Worm (Caenorhabditis elegans): Measurements from ENCODE around the gene K02D3.1.

The K02D3.1 gene

DNA sequence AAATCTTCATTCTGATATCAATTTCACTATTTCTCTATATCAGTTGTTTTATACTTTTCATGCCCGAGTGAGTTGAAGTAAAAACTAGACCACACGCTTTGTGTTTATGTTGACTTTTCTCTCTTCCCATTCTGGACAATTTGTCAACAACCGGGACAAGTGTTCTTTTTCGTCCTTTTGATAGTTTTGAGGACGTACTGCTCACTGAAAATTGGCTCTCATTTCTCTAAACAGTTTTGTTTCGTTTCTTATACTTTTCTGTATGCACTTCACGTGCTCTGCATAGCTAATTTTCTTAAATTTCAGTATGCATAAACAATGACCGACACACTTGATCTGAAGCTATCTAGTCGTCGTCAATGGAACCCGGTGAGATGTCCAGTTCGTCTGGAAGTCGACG, 19.1 kb upstream of the K02D3.1 start, which contains the start of gene adm-2:
Gene adm-2, plus strand, starts transcription at position 301 of the 400 bp plus-strand sequence.
- TF ChIP-seq lsy-12 (tag; optimal IDR thresholded peaks at IDR 0.05): no peak
- TF ChIP-seq pha-4 (tag; optimal IDR thresholded peaks at IDR 0.05): peak; percentile 85
- no peak for TF ChIP-seq unc-62 (GFP tag; optimal IDR thresholded peaks at IDR 0.05)
- no peak for TF ChIP-seq nhr-67 (tag; optimal IDR thresholded peaks at IDR 0.05)
- TF ChIP-seq egl-27 (tag; optimal IDR thresholded peaks at IDR 0.05): no peak
- TF ChIP-seq nhr-76 (tag; optimal IDR thresholded peaks at IDR 0.05): no peak

DNA sequence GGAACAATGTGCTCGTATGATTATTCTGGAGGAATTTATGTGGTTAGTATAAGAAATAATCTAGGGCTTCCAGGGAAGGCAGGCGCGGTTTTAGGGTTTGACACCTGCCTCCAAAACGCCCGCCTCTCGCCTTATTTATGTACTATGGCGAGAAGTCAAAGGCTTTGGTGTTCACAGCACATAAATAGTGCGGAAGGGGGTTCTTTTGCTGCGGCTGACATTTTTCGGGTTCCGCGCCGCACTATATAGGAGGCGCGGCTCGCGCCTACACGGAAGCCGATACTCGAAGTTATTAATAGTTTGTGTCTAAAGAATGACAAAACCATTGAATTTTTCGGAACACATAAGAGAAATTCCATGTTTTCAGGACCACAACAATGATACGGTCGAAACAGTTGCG, 16.4 kb upstream of the K02D3.1 start:
- TF ChIP-seq snpc-4 (tag; optimal IDR thresholded peaks at IDR 0.05) (peak; percentile 60), pha-4 (tag; optimal IDR thresholded peaks at IDR 0.05) (no peak)

DNA sequence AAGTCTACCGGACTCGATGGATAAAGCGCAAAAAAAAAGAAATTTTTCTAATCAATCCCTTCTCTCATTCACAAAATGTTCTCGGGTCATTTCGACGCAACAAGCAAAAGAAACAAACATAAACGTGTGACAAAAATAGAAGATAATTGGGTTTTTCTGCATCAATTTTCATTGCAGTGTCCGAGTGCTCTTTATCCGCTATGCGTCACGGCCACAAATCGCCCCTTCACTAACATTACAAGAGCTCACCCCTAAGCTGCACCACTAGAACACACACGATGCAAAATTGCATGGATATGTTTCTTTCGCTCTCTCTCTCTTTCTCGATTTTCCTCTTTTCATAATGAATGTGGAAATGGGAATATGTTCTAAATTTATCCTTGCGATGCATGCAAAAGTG, 10.6 kb upstream of the K02D3.1 start:
- TF ChIP-seq egl-27 (tag; optimal IDR thresholded peaks at IDR 0.05) (no peak), ztf-11 (tag; optimal IDR thresholded peaks at IDR 0.05) (no peak), lsy-12 (tag; optimal IDR thresholded peaks at IDR 0.05) (no peak), ZK546.5 (tag; optimal IDR thresholded peaks at IDR 0.05) (no peak), lin-15B (tag; optimal IDR thresholded peaks at IDR 0.05) (no peak), pqm-1 (tag; optimal IDR thresholded peaks at IDR 0.05) (no peak), lin-39 (tag; optimal IDR thresholded peaks at IDR 0.05) (no peak), skn-1 (tag; optimal IDR thresholded peaks at IDR 0.05) (no peak), ama-1 (optimal IDR thresholded peaks at IDR 0.05) (no peak), unc-62 (GFP tag; optimal IDR thresholded peaks at IDR 0.05) (no peak), elt-1 (tag; optimal IDR thresholded peaks at IDR 0.05) (no peak), R02D3.7 (tag; optimal IDR thresholded peaks at IDR 0.05) (no peak), egl-5 (tag; optimal IDR thresholded peaks at IDR 0.05) (no peak), snpc-4 (tag; optimal IDR thresholded peaks at IDR 0.05) (no peak), eor-1 (tag; optimal IDR thresholded peaks at IDR 0.05) (no peak)

DNA sequence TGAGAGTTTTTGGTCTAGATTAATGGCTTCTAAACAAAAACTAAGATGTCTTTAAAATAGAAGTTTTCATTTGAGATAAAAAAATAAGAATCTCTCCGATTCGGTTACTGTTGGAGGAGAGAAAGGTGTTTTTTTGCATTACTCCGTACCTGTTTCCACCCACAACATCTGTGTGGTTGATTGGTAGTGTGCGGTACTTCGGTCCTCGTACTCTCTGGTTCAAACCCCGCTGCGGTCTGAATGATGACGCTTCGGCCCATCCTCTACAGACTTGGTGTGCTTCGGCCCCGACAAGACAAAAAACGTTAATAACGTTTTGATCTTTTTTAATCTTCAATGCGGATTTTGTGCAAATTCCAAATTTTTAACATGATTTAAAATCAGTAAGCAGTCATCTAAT, 9.2 kb upstream of the K02D3.1 start:
- no peak for TF ChIP-seq daf-12 (tag; optimal IDR thresholded peaks at IDR 0.05)
- TF ChIP-seq unc-62 (GFP tag; optimal IDR thresholded peaks at IDR 0.05): no peak
- TF ChIP-seq nhr-12 (tag; optimal IDR thresholded peaks at IDR 0.05): no peak
- TF ChIP-seq nhr-25 (tag; optimal IDR thresholded peaks at IDR 0.05): no peak
- no peak for TF ChIP-seq ztf-11 (tag; optimal IDR thresholded peaks at IDR 0.05)
- TF ChIP-seq lin-39 (tag; optimal IDR thresholded peaks at IDR 0.05): no peak
- no peak for TF ChIP-seq ceh-28 (tag; optimal IDR thresholded peaks at IDR 0.05)
- TF ChIP-seq lsy-12 (tag; optimal IDR thresholded peaks at IDR 0.05): no peak
- no peak for TF ChIP-seq nhr-23 (tag; optimal IDR thresholded peaks at IDR 0.05)
- no peak for TF ChIP-seq pha-4 (tag; optimal IDR thresholded peaks at IDR 0.05)
- TF ChIP-seq skn-1 (tag; optimal IDR thresholded peaks at IDR 0.05): no peak
- no peak for TF ChIP-seq nhr-28 (tag; optimal IDR thresholded peaks at IDR 0.05)
- TF ChIP-seq ama-1 (optimal IDR thresholded peaks at IDR 0.05): no peak
- TF ChIP-seq tbx-2 (tag; optimal IDR thresholded peaks at IDR 0.05): no peak
- TF ChIP-seq R02D3.7 (tag; optimal IDR thresholded peaks at IDR 0.05): no peak
- no peak for TF ChIP-seq elt-1 (tag; optimal IDR thresholded peaks at IDR 0.05)
- no peak for TF ChIP-seq egl-5 (tag; optimal IDR thresholded peaks at IDR 0.05)
- no peak for TF ChIP-seq lin-15B (tag; optimal IDR thresholded peaks at IDR 0.05)
- no peak for TF ChIP-seq elt-3 (tag; optimal IDR thresholded peaks at IDR 0.05)
- TF ChIP-seq nfya-1 (tag; optimal IDR thresholded peaks at IDR 0.05; ENCODE audit: insufficient read depth): no peak

DNA sequence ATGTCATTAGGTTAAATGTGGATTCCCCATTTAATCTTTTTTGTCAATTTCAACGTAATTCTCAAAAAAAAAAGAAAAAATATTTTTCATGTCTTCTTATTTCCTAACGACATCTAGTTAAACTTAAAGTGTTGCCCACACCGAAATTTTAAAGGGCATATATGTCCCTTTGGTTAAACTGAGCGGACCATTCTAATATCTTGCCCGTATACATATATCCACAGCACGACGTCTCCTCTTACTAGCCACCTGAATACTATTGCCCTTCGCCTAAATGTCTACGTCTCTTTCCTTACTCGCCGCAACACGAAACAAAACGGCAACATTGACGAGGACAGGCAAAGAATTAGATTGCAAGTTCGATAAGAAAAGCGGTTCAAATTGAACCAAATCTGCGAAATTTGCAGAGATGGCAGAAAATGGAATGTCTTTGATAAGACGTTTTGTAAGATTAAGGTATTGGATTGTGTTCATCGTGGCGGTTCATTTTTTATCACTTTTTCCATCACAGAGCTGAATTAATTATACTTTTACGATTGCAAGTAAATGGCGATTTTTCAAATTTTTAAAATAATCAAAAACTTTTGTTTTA, 6.0 kb upstream of the K02D3.1 start:
- peak; percentile 99 for TF ChIP-seq fkh-10 (GFP tag; optimal IDR thresholded peaks at IDR 0.05)
- peak; percentile 99 for TF ChIP-seq tbx-2 (tag; optimal IDR thresholded peaks at IDR 0.05)
- TF ChIP-seq elt-3 (tag; optimal IDR thresholded peaks at IDR 0.05): peak; percentile 85 to 99 (median 94)
- peak; percentile 99 for TF ChIP-seq nhr-43 (tag; optimal IDR thresholded peaks at IDR 0.05; ENCODE audit: poor library complexity, severe bottlenecking)
- peak; percentile 96 for TF ChIP-seq snpc-4 (tag; optimal IDR thresholded peaks at IDR 0.05)
- TF ChIP-seq jun-1 (tag; optimal IDR thresholded peaks at IDR 0.05): peak; percentile 100
- peak; percentile 97 for TF ChIP-seq egl-27 (tag; optimal IDR thresholded peaks at IDR 0.05)
- TF ChIP-seq nhr-237 (tag; optimal IDR thresholded peaks at IDR 0.05): peak; percentile 96
- peak; percentile 99 for TF ChIP-seq nhr-77 (tag; optimal IDR thresholded peaks at IDR 0.05)
- peak; percentile 99 for TF ChIP-seq ceh-28 (tag; optimal IDR thresholded peaks at IDR 0.05)
- TF ChIP-seq nhr-25 (tag; optimal IDR thresholded peaks at IDR 0.05): peak; percentile 99
- TF ChIP-seq nfya-1 (tag; optimal IDR thresholded peaks at IDR 0.05; ENCODE audit: insufficient read depth): peak; percentile 97
- peak; percentile 81 for TF ChIP-seq ceh-16 (tag; optimal IDR thresholded peaks at IDR 0.05)
- TF ChIP-seq sea-2 (GFP tag; optimal IDR thresholded peaks at IDR 0.05): no peak
- TF ChIP-seq fos-1 (tag; optimal IDR thresholded peaks at IDR 0.05): peak; percentile 93
- TF ChIP-seq R02D3.7 (tag; optimal IDR thresholded peaks at IDR 0.05): peak; percentile 95
- peak; percentile 69 for TF ChIP-seq ZK546.5 (tag; optimal IDR thresholded peaks at IDR 0.05)
- peak; percentile 97 for TF ChIP-seq aly-2 (tag; optimal IDR thresholded peaks at IDR 0.05)
- TF ChIP-seq nhr-12 (tag; optimal IDR thresholded peaks at IDR 0.05): peak; percentile 53
- peak; percentile 99 for TF ChIP-seq nhr-23 (tag; optimal IDR thresholded peaks at IDR 0.05)
- TF ChIP-seq nhr-11 (tag; optimal IDR thresholded peaks at IDR 0.05): peak; percentile 100
- peak; percentile 18 for TF ChIP-seq nhr-67 (tag; optimal IDR thresholded peaks at IDR 0.05)
- peak; percentile 89 for TF ChIP-seq pqm-1 (tag; optimal IDR thresholded peaks at IDR 0.05)
- TF ChIP-seq egl-5 (tag; optimal IDR thresholded peaks at IDR 0.05): peak; percentile 99
- peak; percentile 74 for TF ChIP-seq unc-39 (tag; optimal IDR thresholded peaks at IDR 0.05)
- no peak for TF ChIP-seq mml-1 (tag; optimal IDR thresholded peaks at IDR 0.05)
- TF ChIP-seq hmg-11 (tag; optimal IDR thresholded peaks at IDR 0.05): peak; percentile 100
- TF ChIP-seq pha-4 (tag; optimal IDR thresholded peaks at IDR 0.05): peak; percentile 98
- TF ChIP-seq ama-1 (optimal IDR thresholded peaks at IDR 0.05): peak; percentile 46
- TF ChIP-seq eor-1 (tag; optimal IDR thresholded peaks at IDR 0.05): peak in 1 of 2 experiments; percentile 83
- TF ChIP-seq lsy-12 (tag; optimal IDR thresholded peaks at IDR 0.05): peak; percentile 98

Measured in whole organism, L3 larva.